Fruit fly (Drosophila melanogaster) whole organism, embryonic: ENCODE results near the gene Gnmt.

Experiments
- BEAF-32 ChIP-seq: fragments of 200-800 bp; sonication (Bioruptor generic); optimal IDR thresholded peaks from 3 replicates; lab custom pipeline; 2017; ENCODE audit warnings: missing biosample characterization, missing genetic modification characterization, mild to moderate bottlenecking, moderate library complexity, missing genetic modification reagents
- Bdp1 ChIP-seq: fragments of 200-800 bp; sonication (Bioruptor generic); optimal IDR thresholded peaks from 3 replicates; lab custom pipeline; 2016; ENCODE audit warnings: missing biosample characterization, missing genetic modification characterization
- Bgb ChIP-seq: fragments of 200-800 bp; sonication (Bioruptor generic); IDR thresholded peaks from 2 replicates; pipeline ENCODE4 v1.3.6; 2022; ENCODE audit warnings: missing biosample characterization, missing genetic modification characterization; ENCODE audit not compliant: partially characterized antibody
- CG10321 ChIP-seq: fragments of 200-800 bp; sonication (Bioruptor generic); IDR thresholded peaks from 2 replicates; pipeline ENCODE4 v1.3.6; 2022; ENCODE audit warnings: missing biosample characterization, missing genetic modification characterization
- CG10366 ChIP-seq: fragments of 200-800 bp; sonication (Bioruptor generic); IDR thresholded peaks from 2 replicates; pipeline ENCODE4 v1.3.6; 2022; ENCODE audit warnings: missing biosample characterization, missing genetic modification characterization
- CG11696 ChIP-seq: fragments of 200-800 bp; sonication (Bioruptor generic); IDR thresholded peaks from 2 replicates; pipeline ENCODE4 v1.3.6; 2022; ENCODE audit warnings: missing biosample characterization, missing genetic modification characterization
- CG12071 ChIP-seq: fragments of 200-800 bp; sonication (Bioruptor generic); optimal IDR thresholded peaks from 3 replicates; lab custom pipeline; 2018; ENCODE audit warnings: missing biosample characterization, mild to moderate bottlenecking, missing genetic modification characterization
- CG13287 ChIP-seq: fragments of 200-800 bp; sonication (Bioruptor generic); IDR thresholded peaks from 2 replicates; pipeline ENCODE4 v1.3.6; 2022; ENCODE audit warnings: missing biosample characterization, missing genetic modification characterization; ENCODE audit not compliant: partially characterized antibody
- CG13775 ChIP-seq: fragments of 200-800 bp; sonication (Bioruptor generic); optimal IDR thresholded peaks from 3 replicates; lab custom pipeline; 2017; ENCODE audit warnings: missing biosample characterization, mild to moderate bottlenecking, missing genetic modification characterization
- CG14710 ChIP-seq: fragments of 200-800 bp; sonication (Bioruptor generic); optimal IDR thresholded peaks from 3 replicates; lab custom pipeline; 2019; ENCODE audit warnings: missing biosample characterization, mild to moderate bottlenecking, missing genetic modification characterization, moderate library complexity
- CG14860 ChIP-seq: fragments of 200-800 bp; sonication (Bioruptor generic); IDR thresholded peaks from 3 replicates; pipeline ENCODE4 v1.3.6; 2022; ENCODE audit warnings: missing biosample characterization, missing genetic modification characterization; ENCODE audit not compliant: partially characterized antibody
- CG15601 ChIP-seq: fragments of 200-800 bp; sonication (Bioruptor generic); optimal IDR thresholded peaks from 3 replicates; lab custom pipeline; 2019; ENCODE audit warnings: missing biosample characterization, mild to moderate bottlenecking, missing genetic modification characterization, moderate library complexity
- CG1647 ChIP-seq: fragments of 200-800 bp; sonication (Bioruptor generic); optimal IDR thresholded peaks from 3 replicates; lab custom pipeline; 2016; ENCODE audit warnings: missing biosample characterization, missing genetic modification characterization
- CG16815 ChIP-seq: fragments of 200-800 bp; sonication (Bioruptor generic); optimal IDR thresholded peaks from 3 replicates; lab custom pipeline; 2017; ENCODE audit warnings: missing biosample characterization, mild to moderate bottlenecking, missing genetic modification characterization
- CG17361 ChIP-seq: fragments of 200-800 bp; sonication (Bioruptor generic); IDR thresholded peaks from 3 replicates; pipeline ENCODE4 v1.3.6; 2022; ENCODE audit warnings: missing biosample characterization, missing genetic modification characterization
- CG17612 ChIP-seq: fragments of 200-800 bp; sonication (Bioruptor generic); IDR thresholded peaks from 2 replicates; pipeline ENCODE4 v1.3.6; 2022; ENCODE audit warnings: missing biosample characterization, missing genetic modification characterization
- CG18476 ChIP-seq: fragments of 200-800 bp; sonication (Bioruptor generic); optimal IDR thresholded peaks from 2 replicates; lab custom pipeline; 2016; ENCODE audit warnings: missing biosample characterization, mild to moderate bottlenecking, missing genetic modification characterization
- CG2712 ChIP-seq: fragments of 200-800 bp; optimal IDR thresholded peaks from 3 replicates; lab custom pipeline; 2019; ENCODE audit warnings: missing biosample characterization, mild to moderate bottlenecking, missing genetic modification characterization, moderate library complexity
- CG30020 ChIP-seq: fragments of 200-800 bp; optimal IDR thresholded peaks from 2 replicates; lab custom pipeline; 2019; ENCODE audit warnings: missing biosample characterization, mild to moderate bottlenecking, missing genetic modification characterization, moderate library complexity
- CG32767 ChIP-seq: fragments of 200-800 bp; sonication (Bioruptor generic); IDR thresholded peaks from 2 replicates; pipeline ENCODE4 v1.3.6; 2022; ENCODE audit warnings: missing biosample characterization, missing genetic modification characterization
- CG33213 ChIP-seq: fragments of 200-800 bp; sonication (Bioruptor generic); optimal IDR thresholded peaks from 3 replicates; lab custom pipeline; 2016; ENCODE audit warnings: missing biosample characterization, missing genetic modification characterization
- CG6791 ChIP-seq: fragments of 200-800 bp; sonication (Bioruptor generic); IDR thresholded peaks from 3 replicates; pipeline ENCODE4 v1.3.6; 2022; ENCODE audit warnings: missing biosample characterization, missing genetic modification characterization; ENCODE audit not compliant: partially characterized antibody
- CrebB ChIP-seq: fragments of 200-800 bp; sonication (Bioruptor generic); optimal IDR thresholded peaks from 3 replicates; lab custom pipeline; 2018; ENCODE audit warnings: missing biosample characterization, mild to moderate bottlenecking, missing genetic modification characterization
- Dfd ChIP-seq, 2 experiments: fragments of >200 bp; optimal IDR thresholded peaks; 2 replicates each; lab custom pipeline; 2017; ENCODE audit warnings: missing biosample characterization in 2 of 2, missing genetic modification characterization in 2 of 2
- Dll ChIP-seq: fragments of 200-800 bp; sonication (Bioruptor generic); IDR thresholded peaks from 4 replicates; pipeline ENCODE4 v1.3.6; 2022; ENCODE audit warnings: missing biosample characterization, missing genetic modification characterization; ENCODE audit not compliant: partially characterized antibody
- Doc3 ChIP-seq: fragments of 200-800 bp; sonication (Bioruptor generic); IDR thresholded peaks from 3 replicates; pipeline ENCODE4 v1.3.6; 2022; ENCODE audit warnings: missing biosample characterization, missing genetic modification characterization; ENCODE audit not compliant: partially characterized antibody
- Dp ChIP-seq: fragments of 200-800 bp; sonication (Bioruptor generic); optimal IDR thresholded peaks from 2 replicates; lab custom pipeline; 2018; ENCODE audit warnings: missing biosample characterization, mild to moderate bottlenecking, missing genetic modification characterization, moderate library complexity
- Dref ChIP-seq: fragments of 200-800 bp; sonication (Bioruptor generic); IDR thresholded peaks from 2 replicates; pipeline ENCODE4 v1.3.6; 2022; ENCODE audit warnings: missing biosample characterization, missing genetic modification characterization
- E2f2 ChIP-seq: fragments of 200-800 bp; sonication (Bioruptor generic); IDR thresholded peaks from 2 replicates; pipeline ENCODE4 v1.3.6; 2022; ENCODE audit warnings: missing biosample characterization, missing genetic modification characterization
- Ets65A ChIP-seq: fragments of 200-800 bp; sonication (Bioruptor generic); peaks from one replicate; lab custom pipeline; 2016; ENCODE audit warnings: missing biosample characterization, missing genetic modification characterization
- Fer1 ChIP-seq: fragments of 200-800 bp; sonication (Bioruptor generic); optimal IDR thresholded peaks from 2 replicates; lab custom pipeline; 2017; ENCODE audit warnings: missing biosample characterization, mild to moderate bottlenecking, missing genetic modification characterization
- HLHmδ ChIP-seq: fragments of 200-800 bp; sonication (Bioruptor generic); optimal IDR thresholded peaks from 2 replicates; lab custom pipeline; 2018; ENCODE audit warnings: missing biosample characterization, mild to moderate bottlenecking, missing genetic modification characterization, moderate library complexity
- Mad ChIP-seq: fragments of 200-800 bp; sonication (Bioruptor generic); optimal IDR thresholded peaks from 2 replicates; lab custom pipeline; 2016; ENCODE audit warnings: missing biosample characterization, missing genetic modification characterization
- Med ChIP-seq: fragments of 200-800 bp; sonication (Bioruptor generic); peaks from one replicate; lab custom pipeline; 2016; ENCODE audit warnings: missing biosample characterization, missing genetic modification characterization, mild to moderate bottlenecking, inconsistent platforms, moderate library complexity
- Nf-YA ChIP-seq: fragments of 200-800 bp; sonication (Bioruptor generic); IDR thresholded peaks from 2 replicates; pipeline ENCODE4 v1.3.6; 2022; ENCODE audit warnings: missing biosample characterization, missing genetic modification characterization
- Pdp1 ChIP-seq, 2 experiments: fragments of 200-800 bp; sonication (Bioruptor generic); optimal IDR thresholded peaks; 3 replicates each; lab custom pipeline; 2016; ENCODE audit warnings: missing biosample characterization in 2 of 2, missing genetic modification characterization in 2 of 2, mild to moderate bottlenecking in 1 of 2, moderate library complexity in 1 of 2
- Ravus ChIP-seq: fragments of 200-800 bp; sonication (Bioruptor generic); IDR thresholded peaks from 2 replicates; pipeline ENCODE4 v1.3.6; 2022; ENCODE audit warnings: missing biosample characterization, missing genetic modification characterization
- Scr ChIP-seq: fragments of 200-800 bp; sonication (Bioruptor generic); IDR thresholded peaks from 2 replicates; pipeline ENCODE4 v1.3.6; 2022; ENCODE audit warnings: missing biosample characterization, missing genetic modification characterization; ENCODE audit not compliant: partially characterized antibody
- Stat92E ChIP-seq, 3 experiments: fragments of >200 bp in 2 of 3; fragments of 200-800 bp in 1 of 3; sonication (Bioruptor generic) in 1 of 3; optimal IDR thresholded peaks; 2 replicates each; lab custom pipeline; 2017 to 2019; ENCODE audit warnings: missing biosample characterization in 3 of 3, missing genetic modification characterization in 3 of 3, mild to moderate bottlenecking in 1 of 3, moderate library complexity in 1 of 3
- ase ChIP-seq: fragments of 200-800 bp; sonication (Bioruptor generic); IDR thresholded peaks from 3 replicates; pipeline ENCODE4 v1.3.6; 2022; ENCODE audit warnings: missing biosample characterization, missing genetic modification characterization
- caup ChIP-seq: fragments of 200-800 bp; sonication (Bioruptor generic); optimal IDR thresholded peaks from 3 replicates; lab custom pipeline; 2017; ENCODE audit warnings: missing biosample characterization, mild to moderate bottlenecking, missing genetic modification characterization, moderate library complexity; ENCODE audit not compliant: severe bottlenecking
- gfzf ChIP-seq: fragments of 200-800 bp; sonication (Bioruptor generic); optimal IDR thresholded peaks from 2 replicates; lab custom pipeline; 2016; ENCODE audit warnings: missing biosample characterization, mild to moderate bottlenecking, missing genetic modification characterization, moderate library complexity
- hbn ChIP-seq: fragments of 200-800 bp; sonication (Bioruptor generic); IDR thresholded peaks from 2 replicates; pipeline ENCODE4 v1.3.6; 2022; ENCODE audit warnings: missing biosample characterization, missing genetic modification characterization; ENCODE audit not compliant: partially characterized antibody
- knrl ChIP-seq: fragments of 200-800 bp; sonication (Bioruptor generic); IDR thresholded peaks from 3 replicates; pipeline ENCODE4 v1.3.6; 2022; ENCODE audit warnings: missing biosample characterization, missing genetic modification characterization; ENCODE audit not compliant: partially characterized antibody
- nmo ChIP-seq: fragments of 200-800 bp; sonication (Bioruptor generic); optimal IDR thresholded peaks from 2 replicates; lab custom pipeline; 2018; ENCODE audit warnings: missing biosample characterization, mild to moderate bottlenecking, missing genetic modification characterization, moderate library complexity
- pzg ChIP-seq: fragments of 200-800 bp; sonication (Bioruptor generic); optimal IDR thresholded peaks from 3 replicates; lab custom pipeline; 2018; ENCODE audit warnings: missing biosample characterization, mild to moderate bottlenecking, missing genetic modification characterization, moderate library complexity
- stwl ChIP-seq: fragments of 200-800 bp; sonication (Bioruptor generic); optimal IDR thresholded peaks from 3 replicates; lab custom pipeline; 2018; ENCODE audit warnings: missing biosample characterization, mild to moderate bottlenecking, missing genetic modification characterization, moderate library complexity
- vnd ChIP-seq: fragments of 200-800 bp; sonication (Bioruptor generic); IDR thresholded peaks from 3 replicates; pipeline ENCODE4 v1.3.6; 2022; ENCODE audit warnings: missing biosample characterization, missing genetic modification characterization; ENCODE audit not compliant: partially characterized antibody

The Gnmt gene

DNA sequence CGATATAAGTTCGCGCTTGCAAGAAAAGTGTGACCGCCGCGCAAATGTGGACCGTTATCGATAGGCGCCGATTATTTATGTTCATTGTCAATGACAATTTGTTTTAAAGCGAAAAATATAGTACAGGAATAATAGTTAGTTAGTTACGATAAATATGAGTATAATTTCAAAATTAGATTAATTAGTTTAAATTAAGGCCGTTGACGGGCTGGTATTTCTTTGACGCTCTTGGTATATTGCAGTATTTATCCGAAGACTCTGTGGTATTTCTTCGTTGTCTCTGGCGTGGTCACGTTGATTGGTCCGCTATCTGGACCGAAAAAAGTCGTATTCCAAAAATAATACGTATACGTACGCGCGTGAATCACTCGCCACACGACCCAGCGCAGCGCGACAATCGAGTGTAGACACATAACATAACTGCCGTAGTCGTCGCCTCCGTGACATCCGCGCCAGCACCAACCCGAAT, 23.2 kb downstream of the Gnmt start (continued):
- TF ChIP-seq Ravus, result no peak
- TF ChIP-seq CG1647 (GFP tag; lab: Kevin White, UChicago), result no peak
- peak; percentile 25 for TF ChIP-seq Ets65A (GFP tag; lab: Kevin White, UChicago)
- TF ChIP-seq CG33213 (GFP tag; lab: Kevin White, UChicago), result peak; percentile 32
- no peak for TF ChIP-seq CG10321 (GFP tag; lab: Robert Waterston, UW)
- TF ChIP-seq CG17361, result peak; percentile 23; the same call in 1 of the 3 replicates
- TF ChIP-seq CG2712, result peak; percentile 30
- peak; percentile 4 for TF ChIP-seq CrebB (tag; lab: Kevin White, UChicago)
- TF ChIP-seq Dp (GFP tag; lab: Kevin White, UChicago), result peak; percentile 94
- TF ChIP-seq Scr (GFP tag; lab: Robert Waterston, UW), result peak; percentile 68
- TF ChIP-seq Bdp1 (GFP tag; lab: Kevin White, UChicago), result no peak
- TF ChIP-seq CG12071 (GFP tag; lab: Kevin White, UChicago), result peak; percentile 7
- TF ChIP-seq CG14710 (tag; lab: Kevin White, UChicago), result peak; percentile 65
- TF ChIP-seq CG30020 (tag; lab: Kevin White, UChicago), result peak; percentile 48
- no peak for TF ChIP-seq CG17612 (GFP tag; lab: Robert Waterston, UW)
- 0 out of 2 replicates have a peak, but pooled peaks have one; percentile 31 for TF ChIP-seq hbn
- peak; percentile 78 for TF ChIP-seq BEAF-32 (GFP tag; lab: Kevin White, UChicago)
- peak; percentile 60 for TF ChIP-seq knrl (GFP tag; lab: Robert Waterston, UW)
- no peak for TF ChIP-seq CG10366 (GFP tag; lab: Robert Waterston, UW)
- peak; percentile 95 for TF ChIP-seq E2f2 (GFP tag; lab: Robert Waterston, UW)
- peak; percentile 56 for TF ChIP-seq nmo (GFP tag; lab: Kevin White, UChicago)
- TF ChIP-seq CG13287, result peak; percentile 71
- peak; percentile 79 for TF ChIP-seq Dref (GFP tag; lab: Robert Waterston, UW)
- TF ChIP-seq CG6791 (GFP tag; lab: Robert Waterston, UW), result peak; percentile 63; the same call in 2 of the 3 replicates
- TF ChIP-seq CG14860 (GFP tag; lab: Robert Waterston, UW), result peak; percentile 46; the same call in 2 of the 3 replicates
- no peak for TF ChIP-seq Dfd (GFP tag; optimal IDR thresholded peaks at IDR 0.05; lab: Kevin White, UChicago)
- peak; percentile 37; the same call in 1 of the 2 replicates for TF ChIP-seq Bgb
- no peak for TF ChIP-seq CG18476
- TF ChIP-seq Doc3 (GFP tag; lab: Robert Waterston, UW), result peak; percentile 50; the same call in 1 of the 3 replicates
- TF ChIP-seq ase (GFP tag; lab: Robert Waterston, UW), result no peak
- no peak for TF ChIP-seq Nf-YA (GFP tag; lab: Robert Waterston, UW)
- TF ChIP-seq Fer1 (GFP tag; lab: Kevin White, UChicago), result peak; percentile 47
- peak; percentile 48; the same call in 1 of the 3 replicates for TF ChIP-seq vnd (GFP tag; lab: Robert Waterston, UW)
- TF ChIP-seq Stat92E (GFP tag; optimal IDR thresholded peaks at IDR 0.05; lab: Kevin White, UChicago), result peak in 1 of 3 experiments; percentile 51
- TF ChIP-seq CG11696 (GFP tag; lab: Robert Waterston, UW), result no peak
- TF ChIP-seq pzg, result peak; percentile 87
- TF ChIP-seq HLHmδ, result peak; percentile 50
- TF ChIP-seq CG13775, result peak; percentile 10
- TF ChIP-seq Dll (GFP tag; lab: Robert Waterston, UW), result peak; percentile 78
- TF ChIP-seq CG15601 (tag; lab: Kevin White, UChicago), result peak; percentile 40
- TF ChIP-seq CG16815, result no peak
- peak; percentile 41 for TF ChIP-seq caup
- TF ChIP-seq gfzf, result peak; percentile 86
- TF ChIP-seq stwl (tag; lab: Kevin White, UChicago), result peak; percentile 64
- peak; percentile 83 for TF ChIP-seq Med (GFP tag; lab: Kevin White, UChicago)
- peak; percentile 1 for TF ChIP-seq Mad (GFP tag; lab: Kevin White, UChicago)
- TF ChIP-seq CG32767 (GFP tag; lab: Robert Waterston, UW), result peak; percentile 45; the same call in 1 of the 2 replicates
- peak in 1 of 2 experiments; percentile 50 for TF ChIP-seq Pdp1 (GFP tag; optimal IDR thresholded peaks at IDR 0.05; lab: Kevin White, UChicago)
